Fruit fly (Drosophila melanogaster): ENCODE measurements around the gene fax.

Gene fax

DNA sequence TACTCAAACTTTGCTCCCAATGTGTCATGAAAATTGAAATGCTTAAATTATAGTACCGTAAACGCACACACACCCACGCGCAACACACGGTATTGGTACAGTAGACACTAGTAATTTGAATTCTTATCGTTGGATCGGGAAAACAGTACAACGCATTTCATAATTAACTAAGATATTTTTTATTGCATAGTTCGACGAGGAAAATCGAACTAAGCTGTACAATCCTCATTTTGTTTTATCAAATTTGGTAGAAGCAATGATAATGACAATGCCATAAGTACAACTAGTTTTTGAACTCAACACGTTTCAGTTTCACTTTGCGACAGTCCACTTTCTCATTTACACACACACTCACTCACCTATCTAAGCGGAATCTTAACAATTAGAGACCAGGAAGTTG, 30.9 kb downstream of the fax start (continued):
- TF ChIP-seq CG11247 (GFP tag; IDR thresholded peaks at IDR 0.05) (peak; percentile 59), Trl (optimal IDR thresholded peaks at IDR 0.05) (no peak), Trl (GFP tag; optimal IDR thresholded peaks at IDR 0.05) (peak; percentile 60), hkb (optimal IDR thresholded peaks at IDR 0.05) (no peak), hkb (GFP tag; IDR thresholded peaks at IDR 0.05) (peak; percentile 41; the same call in 1 of the 2 replicates), NK7.1 (GFP tag; optimal IDR thresholded peaks at IDR 0.05) (peak; percentile 33), onecut (GFP tag; IDR thresholded peaks at IDR 0.05) (no peak), dmrt99B (tag; optimal IDR thresholded peaks at IDR 0.05) (peak; percentile 80), zfh1 (GFP tag; IDR thresholded peaks at IDR 0.05) (peak; percentile 62; the same call in 2 of the 3 replicates), sr (GFP tag; IDR thresholded peaks at IDR 0.05) (no peak), Fer3 (tag; optimal IDR thresholded peaks at IDR 0.05) (peak; percentile 81), ab (GFP tag; optimal IDR thresholded peaks at IDR 0.05) (peak; percentile 59), CG7372 (GFP tag; IDR thresholded peaks at IDR 0.05) (no peak; the same call in none of the 2 replicates), wor (GFP tag; IDR thresholded peaks at IDR 0.05) (peak; percentile 43; the same call in 1 of the 2 replicates), ems (GFP tag; optimal IDR thresholded peaks at IDR 0.05) (peak; percentile 60), Drgx (GFP tag; IDR thresholded peaks at IDR 0.05) (no peak), CG17385 (GFP tag; optimal IDR thresholded peaks at IDR 0.05) (peak; percentile 78), CG1602 (GFP tag; optimal IDR thresholded peaks at IDR 0.05) (peak; percentile 43), danr (GFP tag; IDR thresholded peaks at IDR 0.05) (peak; percentile 61), lilli (GFP tag; optimal IDR thresholded peaks at IDR 0.05) (peak; percentile 76), Pdp1 (GFP tag; optimal IDR thresholded peaks at IDR 0.05) (peak; percentile 74 to 75), CG14710 (tag; optimal IDR thresholded peaks at IDR 0.05) (peak; percentile 42), fd3F (GFP tag; optimal IDR thresholded peaks at IDR 0.05) (peak; percentile 64), pho (GFP tag; optimal IDR thresholded peaks at IDR 0.05) (peak; percentile 59), chn (GFP tag; optimal IDR thresholded peaks at IDR 0.05) (peak; percentile 38), twi (tag; optimal IDR thresholded peaks at IDR 0.05) (peak; percentile 42), CG14965 (GFP tag; optimal IDR thresholded peaks at IDR 0.05; ENCODE audit: borderline replicate concordance) (no peak), D (optimal IDR thresholded peaks at IDR 0.05) (no peak), D (GFP tag; optimal IDR thresholded peaks at IDR 0.05) (peak; percentile 58), CG8089 (GFP tag; optimal IDR thresholded peaks at IDR 0.05) (peak; percentile 58), Jarid2 (GFP tag; optimal IDR thresholded peaks at IDR 0.05) (peak; percentile 14), CG1832 (GFP tag; optimal IDR thresholded peaks at IDR 0.05) (no peak), dati (GFP tag; IDR thresholded peaks at IDR 0.05) (no peak), Dbx (GFP tag; IDR thresholded peaks at IDR 0.05) (0 out of 3 replicates have a peak, but pooled peaks have one; percentile 51), CG2875 (GFP tag; optimal IDR thresholded peaks at IDR 0.05) (peak; percentile 19), Bdp1 (GFP tag; optimal IDR thresholded peaks at IDR 0.05) (no peak), HLHmδ (GFP tag; optimal IDR thresholded peaks at IDR 0.05) (no peak), stc (GFP tag; IDR thresholded peaks at IDR 0.05) (0 out of 2 replicates have a peak, but pooled peaks have one; percentile 7), sob (GFP tag; IDR thresholded peaks at IDR 0.05) (peak; percentile 66), tin (GFP tag; optimal IDR thresholded peaks at IDR 0.05) (peak; percentile 63), Xbp1 (GFP tag; optimal IDR thresholded peaks at IDR 0.05) (peak; percentile 71), schlank (tag; optimal IDR thresholded peaks at IDR 0.05) (peak; percentile 61), Doc2 (GFP tag; IDR thresholded peaks at IDR 0.05) (no peak), phol (tag; optimal IDR thresholded peaks at IDR 0.05) (peak; percentile 61), Ptx1 (GFP tag; IDR thresholded peaks at IDR 0.05) (peak; percentile 63), slbo (GFP tag; IDR thresholded peaks at IDR 0.05) (peak; percentile 75), Nf-YA (GFP tag; IDR thresholded peaks at IDR 0.05) (no peak), Side (GFP tag; optimal IDR thresholded peaks at IDR 0.05) (no peak), CG4328 (GFP tag; optimal IDR thresholded peaks at IDR 0.05) (peak; percentile 58), ind (GFP tag; optimal IDR thresholded peaks at IDR 0.05) (peak; percentile 76), CG2889 (GFP tag; IDR thresholded peaks at IDR 0.05) (peak; percentile 23; the same call in 1 of the 3 replicates), en (GFP tag; optimal IDR thresholded peaks at IDR 0.05) (peak; percentile 21), eyg (GFP tag; optimal IDR thresholded peaks at IDR 0.05) (peak; percentile 28)

All from whole organism, embryonic.